Fruit fly (Drosophila melanogaster) whole organism, embryonic: ENCODE measurements around the gene CG43163.

Source experiments
- ATbp ChIP-seq: fragments of 200-800 bp; sonication (Bioruptor generic); optimal IDR thresholded peaks from 2 replicates; lab custom pipeline; 2017; ENCODE audit warnings: missing biosample characterization, mild to moderate bottlenecking, missing genetic modification characterization, missing genetic modification reagents
- Abd-B ChIP-seq: fragments of 200-800 bp; sonication (Bioruptor generic); optimal IDR thresholded peaks from 2 replicates; lab custom pipeline; 2018; ENCODE audit warnings: missing biosample characterization, mild to moderate bottlenecking, missing genetic modification characterization, moderate library complexity
- CG10565 ChIP-seq: fragments of 200-800 bp; sonication (Bioruptor generic); optimal IDR thresholded peaks from 3 replicates; lab custom pipeline; 2016; ENCODE audit warnings: missing biosample characterization, mild to moderate bottlenecking, missing genetic modification characterization
- CG11695 ChIP-seq: fragments of 200-800 bp; sonication (Bioruptor generic); IDR thresholded peaks from 3 replicates; pipeline ENCODE4 v1.3.6; 2022; ENCODE audit warnings: missing biosample characterization, missing genetic modification characterization
- CG1233 ChIP-seq: fragments of 200-800 bp; sonication (Bioruptor generic); optimal IDR thresholded peaks from 4 replicates; lab custom pipeline; 2018; ENCODE audit warnings: missing biosample characterization, mild to moderate bottlenecking, missing genetic modification characterization
- CG12769 ChIP-seq: fragments of 200-800 bp; sonication (Bioruptor generic); optimal IDR thresholded peaks from 2 replicates; lab custom pipeline; 2019; ENCODE audit warnings: missing biosample characterization, mild to moderate bottlenecking, missing genetic modification characterization, moderate library complexity
- CG13287 ChIP-seq: fragments of 200-800 bp; sonication (Bioruptor generic); IDR thresholded peaks from 2 replicates; pipeline ENCODE4 v1.3.6; 2022; ENCODE audit warnings: missing biosample characterization, missing genetic modification characterization; ENCODE audit not compliant: partially characterized antibody
- CG14050 ChIP-seq: fragments of 200-800 bp; sonication (Bioruptor generic); IDR thresholded peaks from 3 replicates; pipeline ENCODE4 v1.3.6; 2022; ENCODE audit warnings: missing biosample characterization, missing genetic modification characterization
- CG18262 ChIP-seq: fragments of 200-800 bp; optimal IDR thresholded peaks from 3 replicates; lab custom pipeline; 2019; ENCODE audit warnings: missing biosample characterization, mild to moderate bottlenecking, missing genetic modification characterization, moderate library complexity
- CG34224 ChIP-seq: fragments of 200-800 bp; sonication (Bioruptor generic); IDR thresholded peaks from 3 replicates; pipeline ENCODE4 v1.3.6; 2022; ENCODE audit warnings: missing biosample characterization, missing genetic modification characterization; ENCODE audit not compliant: partially characterized antibody
- CG34376 ChIP-seq: fragments of 200-800 bp; sonication (Bioruptor generic); optimal IDR thresholded peaks from 2 replicates; lab custom pipeline; 2018; ENCODE audit warnings: missing biosample characterization, mild to moderate bottlenecking, missing genetic modification characterization
- CG4424 ChIP-seq: fragments of 200-800 bp; sonication (Bioruptor generic); optimal IDR thresholded peaks from 3 replicates; lab custom pipeline; 2016; ENCODE audit warnings: missing biosample characterization, missing genetic modification characterization
- CG4617 ChIP-seq: fragments of 200-800 bp; sonication (Bioruptor generic); optimal IDR thresholded peaks from 3 replicates; lab custom pipeline; 2016; ENCODE audit warnings: missing biosample characterization, missing genetic modification characterization, borderline replicate concordance
- CG5180 ChIP-seq: fragments of 200-800 bp; sonication (Bioruptor generic); optimal IDR thresholded peaks from 3 replicates; lab custom pipeline; 2017; ENCODE audit warnings: missing biosample characterization, missing genetic modification characterization, mild to moderate bottlenecking, moderate library complexity, missing genetic modification reagents
- CG5953 ChIP-seq: fragments of 200-800 bp; sonication (Bioruptor generic); IDR thresholded peaks from 2 replicates; pipeline ENCODE4 v1.3.6; 2022; ENCODE audit warnings: missing biosample characterization, missing genetic modification characterization
- CG8478 ChIP-seq: fragments of >200 bp; optimal IDR thresholded peaks from 2 replicates; lab custom pipeline; 2018
- CG9727 ChIP-seq: fragments of 200-800 bp; sonication (Bioruptor generic); optimal IDR thresholded peaks from 3 replicates; lab custom pipeline; 2017; ENCODE audit warnings: missing biosample characterization, mild to moderate bottlenecking, missing genetic modification characterization
- Hey ChIP-seq: fragments of 200-800 bp; sonication (Bioruptor generic); optimal IDR thresholded peaks from 3 replicates; lab custom pipeline; 2018; ENCODE audit warnings: missing biosample characterization, mild to moderate bottlenecking, missing genetic modification characterization
- MESR4 ChIP-seq: fragments of 200-800 bp; sonication (Bioruptor generic); optimal IDR thresholded peaks from 2 replicates; lab custom pipeline; 2018; ENCODE audit warnings: missing biosample characterization, mild to moderate bottlenecking, missing genetic modification characterization, moderate library complexity
- Sox102F ChIP-seq: fragments of 200-800 bp; sonication (Bioruptor generic); optimal IDR thresholded peaks from 2 replicates; lab custom pipeline; 2018; ENCODE audit warnings: missing biosample characterization, mild to moderate bottlenecking, missing genetic modification characterization, moderate library complexity
- Vsx1 ChIP-seq: fragments of 200-800 bp; sonication (Bioruptor generic); optimal IDR thresholded peaks from 2 replicates; lab custom pipeline; 2017; ENCODE audit warnings: missing biosample characterization, mild to moderate bottlenecking, missing genetic modification characterization, missing genetic modification reagents
- cg ChIP-seq: fragments of 200-800 bp; sonication (Bioruptor generic); optimal IDR thresholded peaks from 3 replicates; lab custom pipeline; 2019; ENCODE audit warnings: missing biosample characterization, mild to moderate bottlenecking, missing genetic modification characterization, moderate library complexity
- chinmo ChIP-seq: fragments of 200-800 bp; sonication (Bioruptor generic); IDR thresholded peaks from 4 replicates; pipeline ENCODE4 v1.3.6; 2022; ENCODE audit warnings: missing biosample characterization, missing genetic modification characterization; ENCODE audit not compliant: partially characterized antibody
- eve ChIP-seq, 2 experiments: fragments of >200 bp; optimal IDR thresholded peaks; 2 replicates each; lab custom pipeline; 2017; ENCODE audit warnings: missing biosample characterization in 2 of 2, missing genetic modification characterization in 2 of 2
- fd64A ChIP-seq: fragments of 200-800 bp; sonication (Bioruptor generic); optimal IDR thresholded peaks from 3 replicates; lab custom pipeline; 2018; ENCODE audit warnings: missing biosample characterization, mild to moderate bottlenecking, missing genetic modification characterization
- ftz-f1 ChIP-seq: fragments of 200-800 bp; sonication (Bioruptor generic); optimal IDR thresholded peaks from 2 replicates; lab custom pipeline; 2016; ENCODE audit warnings: missing biosample characterization, missing genetic modification characterization
- gsb-n ChIP-seq: fragments of 200-800 bp; sonication (Bioruptor generic); optimal IDR thresholded peaks from 3 replicates; lab custom pipeline; 2018; ENCODE audit warnings: missing biosample characterization, mild to moderate bottlenecking, missing genetic modification characterization
- kni ChIP-seq: fragments of 200-800 bp; sonication (Bioruptor generic); optimal IDR thresholded peaks from 3 replicates; lab custom pipeline; 2017; ENCODE audit warnings: mild to moderate bottlenecking, missing biosample characterization, missing genetic modification reagents, missing genetic modification characterization
- sd ChIP-seq: fragments of 200-800 bp; sonication (Bioruptor generic); optimal IDR thresholded peaks from 3 replicates; lab custom pipeline; 2018; ENCODE audit warnings: missing biosample characterization, mild to moderate bottlenecking, missing genetic modification characterization, moderate library complexity
- sens ChIP-seq: fragments of 200-800 bp; sonication (Bioruptor generic); peaks from one replicate; lab custom pipeline; 2016; ENCODE audit warnings: missing biosample characterization, missing genetic modification characterization
- tll ChIP-seq, 2 experiments: fragments of 200-800 bp in 1 of 2; fragments of >200 bp in 1 of 2; sonication (Bioruptor generic) in 1 of 2; optimal IDR thresholded peaks; 2 replicates each; lab custom pipeline; 2017 to 2019; ENCODE audit warnings: missing biosample characterization in 2 of 2, missing genetic modification characterization in 2 of 2, mild to moderate bottlenecking in 1 of 2, moderate library complexity in 1 of 2
- tna ChIP-seq: fragments of 200-800 bp; sonication (Bioruptor generic); IDR thresholded peaks from 2 replicates; pipeline ENCODE4 v1.3.6; 2022; ENCODE audit warnings: missing biosample characterization, missing genetic modification characterization; ENCODE audit not compliant: partially characterized antibody
- unc-4 ChIP-seq: fragments of 200-800 bp; sonication (Bioruptor generic); IDR thresholded peaks from 2 replicates; pipeline ENCODE4 v1.3.6; 2022; ENCODE audit warnings: missing biosample characterization, missing genetic modification characterization; ENCODE audit not compliant: partially characterized antibody
- zen ChIP-seq: fragments of 200-800 bp; sonication (Bioruptor generic); optimal IDR thresholded peaks from 3 replicates; lab custom pipeline; 2018; ENCODE audit warnings: missing biosample characterization, mild to moderate bottlenecking, missing genetic modification characterization, moderate library complexity

The CG43163 gene

dm6 chr3L:8457866-8458766 lies 48.8 kb downstream of the CG43163 start (continued):
- TF ChIP-seq CG18262 (tag; lab: Kevin White, UChicago): peak; percentile 99
- peak; percentile 99 for TF ChIP-seq CG4424
- peak; percentile 98 for TF ChIP-seq CG11695 (GFP tag; lab: Robert Waterston, UW)
- TF ChIP-seq CG1233 (GFP tag; lab: Kevin White, UChicago): peak; percentile 94
- peak; percentile 74 for TF ChIP-seq MESR4 (GFP tag; lab: Kevin White, UChicago)
- peak; percentile 97 for TF ChIP-seq Vsx1
- no peak for TF ChIP-seq CG8478 (lab: Kevin White, UChicago)
- no peak for TF ChIP-seq unc-4 (GFP tag; lab: Robert Waterston, UW)
- peak; percentile 90 for TF ChIP-seq CG10565
- TF ChIP-seq CG34376 (GFP tag; lab: Kevin White, UChicago): peak; percentile 86
- peak; percentile 100 for TF ChIP-seq Sox102F (GFP tag; lab: Kevin White, UChicago)
- TF ChIP-seq CG5953: peak; percentile 97
- peak; percentile 52; the same call in 2 of the 3 replicates for TF ChIP-seq CG34224 (GFP tag; lab: Robert Waterston, UW)
- peak; percentile 97 for TF ChIP-seq CG4617 (GFP tag; lab: Kevin White, UChicago)
- TF ChIP-seq Abd-B (GFP tag; lab: Kevin White, UChicago): peak; percentile 95

dm6 chr3L:8456472-8457049 lies 50.4 kb downstream of the CG43163 start:
- peak; percentile 9 for TF ChIP-seq Vsx1
- peak; percentile 75 for TF ChIP-seq cg (GFP tag; lab: Kevin White, UChicago)
- TF ChIP-seq chinmo (GFP tag; lab: Robert Waterston, UW): peak; percentile 72; the same call in 1 of the 4 replicates
- peak; percentile 54 for TF ChIP-seq CG12769 (tag; lab: Kevin White, UChicago)
- TF ChIP-seq ftz-f1 (GFP tag; lab: Kevin White, UChicago): peak; percentile 18
- no peak for TF ChIP-seq Hey (tag; lab: Kevin White, UChicago)
- TF ChIP-seq CG9727 (GFP tag; lab: Kevin White, UChicago): no peak
- TF ChIP-seq tna: peak; percentile 47; the same call in 1 of the 2 replicates
- peak; percentile 6 for TF ChIP-seq fd64A (GFP tag; lab: Kevin White, UChicago)
- TF ChIP-seq ATbp (GFP tag; lab: Kevin White, UChicago): no peak
- TF ChIP-seq eve (GFP tag; optimal IDR thresholded peaks at IDR 0.05; lab: Kevin White, UChicago): peak in 1 of 2 experiments; percentile 33
- no peak for TF ChIP-seq CG14050 (GFP tag; lab: Robert Waterston, UW)
- TF ChIP-seq CG13287 (GFP tag; lab: Robert Waterston, UW): no peak
- peak; percentile 57 for TF ChIP-seq sd (tag; lab: Kevin White, UChicago)
- TF ChIP-seq CG5180 (GFP tag; lab: Kevin White, UChicago): peak; percentile 28
- peak; percentile 72 for TF ChIP-seq gsb-n (tag; lab: Kevin White, UChicago)
- TF ChIP-seq sens (GFP tag; lab: Kevin White, UChicago): peak; percentile 55
- peak; percentile 70 for TF ChIP-seq kni
- peak; percentile 31 for TF ChIP-seq zen (tag; lab: Kevin White, UChicago)
- TF ChIP-seq tll (GFP tag; optimal IDR thresholded peaks at IDR 0.05; lab: Kevin White, UChicago): peak in 1 of 2 experiments; percentile 16
